Fruit fly (Drosophila melanogaster): ENCODE data around the gene crp.

crp gene

dm6 chr2L:16285692-16286359 is 1.7 kb downstream of the crp start (continued):
- TF ChIP-seq CG13894 (tag; optimal IDR thresholded peaks at IDR 0.05) (peak; percentile 76), chinmo (GFP tag; IDR thresholded peaks at IDR 0.05; ENCODE audit: partially characterized antibody) (no peak), CG1529 (GFP tag; optimal IDR thresholded peaks at IDR 0.05) (peak; percentile 73), phol (tag; optimal IDR thresholded peaks at IDR 0.05) (peak; percentile 92), ind (GFP tag; optimal IDR thresholded peaks at IDR 0.05) (peak; percentile 89), CG4360 (GFP tag; IDR thresholded peaks at IDR 0.05) (no peak), CG7745 (tag; optimal IDR thresholded peaks at IDR 0.05) (peak; percentile 17), CG7839 (tag; optimal IDR thresholded peaks at IDR 0.05) (peak; percentile 92), mirr (GFP tag; optimal IDR thresholded peaks at IDR 0.05) (peak; percentile 48), sna (GFP tag; IDR thresholded peaks at IDR 0.05; ENCODE audit: partially characterized antibody) (no peak), Elba2 (GFP tag; optimal IDR thresholded peaks at IDR 0.05) (peak; percentile 46), D19B (GFP tag; optimal IDR thresholded peaks at IDR 0.05) (peak; percentile 75), btn (GFP tag; optimal IDR thresholded peaks at IDR 0.05) (peak; percentile 68), CG15479 (GFP tag; optimal IDR thresholded peaks at IDR 0.05) (peak; percentile 77), Antp (GFP tag; optimal IDR thresholded peaks at IDR 0.05) (peak; percentile 83), Dll (GFP tag; IDR thresholded peaks at IDR 0.05; ENCODE audit: partially characterized antibody) (no peak), CG30020 (tag; optimal IDR thresholded peaks at IDR 0.05) (no peak), Ssrp (tag; optimal IDR thresholded peaks at IDR 0.05) (peak; percentile 91), CG4404 (GFP tag; IDR thresholded peaks at IDR 0.05) (no peak), MESR4 (GFP tag; optimal IDR thresholded peaks at IDR 0.05) (peak; percentile 28), Med (GFP tag) (peak; percentile 98), kah (GFP tag; optimal IDR thresholded peaks at IDR 0.05) (peak; percentile 68), nau (GFP tag; optimal IDR thresholded peaks at IDR 0.05) (no peak), ham (GFP tag; IDR thresholded peaks at IDR 0.05) (no peak), chm (GFP tag; IDR thresholded peaks at IDR 0.05) (no peak), eyg (GFP tag; optimal IDR thresholded peaks at IDR 0.05) (peak; percentile 57), lmd (GFP tag; IDR thresholded peaks at IDR 0.05) (no peak), CHES-1-like (GFP tag; optimal IDR thresholded peaks at IDR 0.05) (peak; percentile 74), tx (GFP tag; optimal IDR thresholded peaks at IDR 0.05) (peak; percentile 84), slp2 (GFP tag; optimal IDR thresholded peaks at IDR 0.05) (peak; percentile 85), Oli (tag; optimal IDR thresholded peaks at IDR 0.05) (peak; percentile 91), Kr (GFP tag; optimal IDR thresholded peaks at IDR 0.05) (peak; percentile 15), tgo (GFP tag; IDR thresholded peaks at IDR 0.05) (no peak), bbx (GFP tag; IDR thresholded peaks at IDR 0.05; ENCODE audit: partially characterized antibody) (no peak), Max (GFP tag; optimal IDR thresholded peaks at IDR 0.05) (peak; percentile 85), CG10366 (GFP tag; IDR thresholded peaks at IDR 0.05) (no peak), pan (optimal IDR thresholded peaks at IDR 0.05) (no peak), pan (GFP tag; optimal IDR thresholded peaks at IDR 0.05 in 1 of 2, IDR thresholded peaks at IDR 0.05 in 1 of 2) (no peak), Blimp-1 (GFP tag; optimal IDR thresholded peaks at IDR 0.05) (peak; percentile 88), CG31365 (tag; optimal IDR thresholded peaks at IDR 0.05) (peak; percentile 63), Vsx1 (GFP tag; optimal IDR thresholded peaks at IDR 0.05) (peak; percentile 58), CG6765 (GFP tag; optimal IDR thresholded peaks at IDR 0.05) (peak; percentile 15), CG18011 (GFP tag; optimal IDR thresholded peaks at IDR 0.05) (peak; percentile 71), sob (GFP tag; IDR thresholded peaks at IDR 0.05) (no peak), ERR (GFP tag; optimal IDR thresholded peaks at IDR 0.05) (peak; percentile 59), trh (GFP tag; optimal IDR thresholded peaks at IDR 0.05) (peak; percentile 74), tup (GFP tag; optimal IDR thresholded peaks at IDR 0.05) (peak; percentile 51), Dad (GFP tag; optimal IDR thresholded peaks at IDR 0.05) (peak; percentile 71), NfI (GFP tag; optimal IDR thresholded peaks at IDR 0.05) (peak; percentile 88), CG6175 (GFP tag; IDR thresholded peaks at IDR 0.05) (no peak)

Measured in whole organism, embryonic.